Worm (Caenorhabditis elegans): ENCODE measurements around the gene T13C2.2.
A peak's percentile ranks its signal among the peaks of the same experiment; 100 is the strongest.

T13C2.2 gene

ce11 chrII:6829108-6829507 is 37.1 kb downstream of the T13C2.2 start:
- TF ChIP-seq W03F9.2 (tag; optimal IDR thresholded peaks at IDR 0.05) (no peak), him-1 (tag; optimal IDR thresholded peaks at IDR 0.05) (no peak), dao-5 (tag; optimal IDR thresholded peaks at IDR 0.05) (no peak)

- TF ChIP-seq dao-5 (tag; optimal IDR thresholded peaks at IDR 0.05) (no peak), him-1 (tag; optimal IDR thresholded peaks at IDR 0.05) (no peak), W03F9.2 (tag; optimal IDR thresholded peaks at IDR 0.05) (no peak)
These were observed 38.0 kb downstream of the T13C2.2 start for ce11 chrII:6830012-6830411.

ce11 chrII:6830923-6831322 is 38.9 kb downstream of the T13C2.2 start:
- TF ChIP-seq dao-5 (tag; optimal IDR thresholded peaks at IDR 0.05) (no peak), him-1 (tag; optimal IDR thresholded peaks at IDR 0.05) (no peak), W03F9.2 (tag; optimal IDR thresholded peaks at IDR 0.05) (no peak)

- no peak for TF ChIP-seq him-1 (tag; optimal IDR thresholded peaks at IDR 0.05)
- no peak for TF ChIP-seq W03F9.2 (tag; optimal IDR thresholded peaks at IDR 0.05)
- no peak for TF ChIP-seq dao-5 (tag; optimal IDR thresholded peaks at IDR 0.05)
These were observed 39.7 kb downstream of the T13C2.2 start for ce11 chrII:6831531-6832201.

ce11 chrII:6832207-6832606 is 40.2 kb downstream of the T13C2.2 start:
- no peak for TF ChIP-seq W03F9.2 (tag; optimal IDR thresholded peaks at IDR 0.05)
- no peak for TF ChIP-seq him-1 (tag; optimal IDR thresholded peaks at IDR 0.05)
- TF ChIP-seq dao-5 (tag; optimal IDR thresholded peaks at IDR 0.05), result no peak

- no peak for TF ChIP-seq him-1 (tag; optimal IDR thresholded peaks at IDR 0.05)
- TF ChIP-seq dao-5 (tag; optimal IDR thresholded peaks at IDR 0.05), result no peak
These were observed 40.9 kb downstream of the T13C2.2 start for ce11 chrII:6832695-6833389.

ce11 chrII:6833781-6834339 is 41.9 kb downstream of the T13C2.2 start:
- TF ChIP-seq dao-5 (tag; optimal IDR thresholded peaks at IDR 0.05) (no peak), him-1 (tag; optimal IDR thresholded peaks at IDR 0.05) (no peak), W03F9.2 (tag; optimal IDR thresholded peaks at IDR 0.05) (no peak)

ce11 chrII:6834582-6835058 is 42.6 kb downstream of the T13C2.2 start, which contains the start of gene egl-27:
egl-27 (plus strand) TSS chrII:6835008.
- peak; percentile 12 for TF ChIP-seq him-1 (tag; optimal IDR thresholded peaks at IDR 0.05)
- TF ChIP-seq W03F9.2 (tag; optimal IDR thresholded peaks at IDR 0.05), result no peak

- TF ChIP-seq him-1 (tag; optimal IDR thresholded peaks at IDR 0.05) (no peak), dao-5 (tag; optimal IDR thresholded peaks at IDR 0.05) (no peak), W03F9.2 (tag; optimal IDR thresholded peaks at IDR 0.05) (no peak)
These were observed 43.5 kb downstream of the T13C2.2 start for ce11 chrII:6835500-6835899.

- no peak for TF ChIP-seq him-1 (tag; optimal IDR thresholded peaks at IDR 0.05)
- TF ChIP-seq W03F9.2 (tag; optimal IDR thresholded peaks at IDR 0.05), result no peak
- no peak for TF ChIP-seq dao-5 (tag; optimal IDR thresholded peaks at IDR 0.05)
These were observed 44.1 kb downstream of the T13C2.2 start for ce11 chrII:6835972-6836595.

- TF ChIP-seq him-1 (tag; optimal IDR thresholded peaks at IDR 0.05) (no peak), W03F9.2 (tag; optimal IDR thresholded peaks at IDR 0.05) (no peak), dao-5 (tag; optimal IDR thresholded peaks at IDR 0.05) (no peak)
These were observed 45.0 kb downstream of the T13C2.2 start for ce11 chrII:6836762-6837566.

ce11 chrII:6838270-6838878 is 46.4 kb downstream of the T13C2.2 start:
- TF ChIP-seq dao-5 (tag; optimal IDR thresholded peaks at IDR 0.05), result no peak
- peak; percentile 33 for TF ChIP-seq him-1 (tag; optimal IDR thresholded peaks at IDR 0.05)

- TF ChIP-seq dao-5 (tag; optimal IDR thresholded peaks at IDR 0.05), result no peak
- no peak for TF ChIP-seq him-1 (tag; optimal IDR thresholded peaks at IDR 0.05)
- TF ChIP-seq W03F9.2 (tag; optimal IDR thresholded peaks at IDR 0.05), result no peak
These were observed 47.0 kb downstream of the T13C2.2 start for ce11 chrII:6838977-6839376.

Measured in whole organism, L4/young adult.